Worm (Caenorhabditis elegans): ENCODE results near the gene metl-6.

ce11 chrIII:3872978-3873377 is 48.5 kb downstream of the metl-6 start:
- TF ChIP-seq him-1 (tag; optimal IDR thresholded peaks at IDR 0.05): no peak
- no peak for TF ChIP-seq W03F9.2 (tag; optimal IDR thresholded peaks at IDR 0.05)
- TF ChIP-seq dao-5 (tag; optimal IDR thresholded peaks at IDR 0.05): no peak

All from whole organism, L4/young adult.